Worm (Caenorhabditis elegans) whole organism, L3 larva: ENCODE data around the gene cnc-10.

ENCODE experiments used
- ZK546.5 ChIP-seq: sonication (generic microtip); optimal IDR thresholded peaks from 2 replicates; lab custom pipeline; 2017; ENCODE audit warnings: missing biosample characterization, missing genetic modification characterization
- aly-2 ChIP-seq: fragments of 150-350 bp; optimal IDR thresholded peaks from 2 replicates; lab custom pipeline; 2014; ENCODE audit warnings: missing biosample characterization, missing genetic modification characterization
- ama-1 ChIP-seq: fragments of 150-350 bp; optimal IDR thresholded peaks from 2 replicates; lab custom pipeline; 2018
- ceh-16 ChIP-seq: sonication (generic microtip); optimal IDR thresholded peaks from 2 replicates; lab custom pipeline; 2017; ENCODE audit warnings: missing biosample characterization, missing genetic modification characterization
- ceh-82 ChIP-seq: fragments of 150-350 bp; optimal IDR thresholded peaks from 2 replicates; lab custom pipeline; 2014; ENCODE audit warnings: missing biosample characterization, missing genetic modification characterization
- ceh-9 ChIP-seq: sonication (generic microtip); optimal IDR thresholded peaks from 2 replicates; lab custom pipeline; 2018; ENCODE audit warnings: missing biosample characterization, missing genetic modification characterization
- daf-12 ChIP-seq: fragments of 150-350 bp; optimal IDR thresholded peaks from 2 replicates; lab custom pipeline; 2014; ENCODE audit warnings: missing biosample characterization, missing genetic modification reagents, missing genetic modification characterization
- egl-27 ChIP-seq: sonication (generic microtip); optimal IDR thresholded peaks from 4 replicates; lab custom pipeline; 2017; ENCODE audit warnings: missing biosample characterization, missing genetic modification reagents, missing genetic modification characterization
- egl-5 ChIP-seq: fragments of 150-350 bp; optimal IDR thresholded peaks from 2 replicates; lab custom pipeline; 2017; ENCODE audit warnings: missing biosample characterization, missing genetic modification reagents, missing genetic modification characterization, inconsistent platforms
- elt-1 ChIP-seq: fragments of 150-350 bp; optimal IDR thresholded peaks from 2 replicates; lab custom pipeline; 2014; ENCODE audit warnings: missing biosample characterization, missing genetic modification characterization
- elt-2 ChIP-seq: sonication (generic microtip); optimal IDR thresholded peaks from 2 replicates; lab custom pipeline; 2016; ENCODE audit warnings: missing genetic modification reagents, mild to moderate bottlenecking, missing genetic modification characterization, missing compliant biosample characterization
- elt-3 ChIP-seq, 3 experiments: fragments of 150-350 bp in 1 of 3; sonication (generic microtip) in 2 of 3; optimal IDR thresholded peaks; 2 replicates in 2 of 3; 4 replicates in 1 of 3; lab custom pipeline; 2014 to 2017; ENCODE audit warnings: missing biosample characterization in 3 of 3, missing genetic modification characterization in 3 of 3
- eor-1 ChIP-seq, 2 experiments: fragments of 150-350 bp; optimal IDR thresholded peaks; 2 replicates each; lab custom pipeline; 2014 to 2018; ENCODE audit warnings: missing biosample characterization in 2 of 2, missing genetic modification characterization in 2 of 2
- fkh-10 ChIP-seq: sonication (generic microtip); optimal IDR thresholded peaks from 2 replicates; lab custom pipeline; 2017; ENCODE audit warnings: missing biosample characterization, missing genetic modification reagents, missing genetic modification characterization
- hmg-11 ChIP-seq: sonication (generic microtip); optimal IDR thresholded peaks from 2 replicates; lab custom pipeline; 2016; ENCODE audit warnings: missing genetic modification characterization, missing compliant biosample characterization
- lin-15B ChIP-seq: fragments of 150-350 bp; optimal IDR thresholded peaks from 2 replicates; lab custom pipeline; 2014; ENCODE audit warnings: missing biosample characterization, missing genetic modification characterization
- lin-39 ChIP-seq: fragments of 150-350 bp; optimal IDR thresholded peaks from 2 replicates; lab custom pipeline; 2018; ENCODE audit warnings: missing biosample characterization, missing genetic modification reagents, missing genetic modification characterization
- mdl-1 ChIP-seq: fragments of 150-350 bp; optimal IDR thresholded peaks from 2 replicates; lab custom pipeline; 2014; ENCODE audit warnings: missing biosample characterization, missing genetic modification characterization
- nfya-1 ChIP-seq: sonication (generic microtip); optimal IDR thresholded peaks from 2 replicates; lab custom pipeline; 2017; ENCODE audit warnings: missing genetic modification characterization, mild to moderate bottlenecking, missing compliant biosample characterization, antibody characterized with exemption, moderate library complexity; ENCODE audit not compliant: insufficient read depth
- nhr-11 ChIP-seq: fragments of 150-350 bp; optimal IDR thresholded peaks from 2 replicates; lab custom pipeline; 2014; ENCODE audit warnings: missing biosample characterization, missing genetic modification characterization
- nhr-12 ChIP-seq: fragments of 150-350 bp; optimal IDR thresholded peaks from 2 replicates; lab custom pipeline; 2014; ENCODE audit warnings: missing biosample characterization, missing genetic modification characterization
- nhr-23 ChIP-seq: fragments of 150-350 bp; optimal IDR thresholded peaks from 2 replicates; lab custom pipeline; 2014; ENCODE audit warnings: missing biosample characterization, missing genetic modification reagents, missing genetic modification characterization
- nhr-237 ChIP-seq: fragments of 150-350 bp; optimal IDR thresholded peaks from 2 replicates; lab custom pipeline; 2014; ENCODE audit warnings: missing biosample characterization, missing genetic modification characterization
- nhr-43 ChIP-seq: sonication (generic microtip); optimal IDR thresholded peaks from 2 replicates; lab custom pipeline; 2016; ENCODE audit warnings: mild to moderate bottlenecking, missing genetic modification characterization, missing compliant biosample characterization; ENCODE audit not compliant: poor library complexity, severe bottlenecking
- nhr-67 ChIP-seq: fragments of 150-350 bp; optimal IDR thresholded peaks from 2 replicates; lab custom pipeline; 2014; ENCODE audit warnings: missing biosample characterization, missing genetic modification characterization
- nhr-76 ChIP-seq: fragments of 150-350 bp; sonication (generic microtip); optimal IDR thresholded peaks from 5 replicates; lab custom pipeline; 2014; ENCODE audit warnings: missing biosample characterization, missing genetic modification characterization
- pqm-1 ChIP-seq: fragments of 150-350 bp; optimal IDR thresholded peaks from 2 replicates; lab custom pipeline; 2017; ENCODE audit warnings: missing biosample characterization, missing genetic modification characterization, inconsistent platforms
- sea-2 ChIP-seq: fragments of 150-350 bp; sonication (generic microtip); optimal IDR thresholded peaks from 4 replicates; lab custom pipeline; 2014; ENCODE audit warnings: missing biosample characterization, missing genetic modification reagents, missing genetic modification characterization
- skn-1 ChIP-seq: fragments of 150-350 bp; optimal IDR thresholded peaks from 2 replicates; lab custom pipeline; 2014; ENCODE audit warnings: missing biosample characterization, missing genetic modification characterization
- snpc-4 ChIP-seq: fragments of 150-350 bp; optimal IDR thresholded peaks from 2 replicates; lab custom pipeline; 2014; ENCODE audit warnings: missing biosample characterization, missing genetic modification characterization
- unc-62 ChIP-seq: fragments of 150-350 bp; sonication (generic microtip); optimal IDR thresholded peaks from 4 replicates; lab custom pipeline; 2014; ENCODE audit warnings: missing biosample characterization, missing genetic modification reagents, missing genetic modification characterization
- zag-1 ChIP-seq: fragments of 150-350 bp; optimal IDR thresholded peaks from 2 replicates; lab custom pipeline; 2014; ENCODE audit warnings: missing biosample characterization, missing genetic modification characterization
- ztf-11 ChIP-seq: fragments of 150-350 bp; optimal IDR thresholded peaks from 2 replicates; lab custom pipeline; 2014; ENCODE audit warnings: missing biosample characterization, missing genetic modification characterization
- ztf-4 ChIP-seq: fragments of 150-350 bp; optimal IDR thresholded peaks from 2 replicates; lab custom pipeline; 2014; ENCODE audit warnings: missing biosample characterization, missing genetic modification characterization

cnc-10 gene

DNA sequence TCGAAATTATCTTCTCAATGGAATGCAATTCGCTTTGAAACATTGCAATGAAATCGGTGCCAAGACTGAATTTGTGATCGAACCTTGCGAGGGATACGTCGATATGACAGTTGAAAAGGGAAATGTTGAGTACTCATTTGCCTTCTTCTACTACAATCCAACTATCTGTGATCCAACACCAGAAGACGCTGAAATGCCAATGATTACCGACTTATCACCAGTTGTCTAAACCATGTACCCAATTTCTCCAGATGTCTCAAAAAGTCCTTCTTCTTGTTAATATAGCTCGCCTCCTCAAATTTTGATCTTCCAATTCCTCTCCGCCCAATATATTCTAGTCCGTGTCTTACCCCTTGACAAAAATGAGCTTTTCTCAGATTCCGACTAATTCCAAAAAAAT, 33.1 kb downstream of the cnc-10 start:
- no peak for TF ChIP-seq unc-62

ce11 chrV:11217394-11217793, 34.4 kb downstream of the cnc-10 start, which contains the start of gene cyp-29A2:
Gene cyp-29A2 (plus strand): TSS chrV:11217583.
- no peak for TF ChIP-seq nhr-23 (tag; lab: Kevin White, UChicago)
- peak; percentile 17 for TF ChIP-seq elt-2 (tag; lab: Kevin White, UChicago)
- peak; percentile 18 for TF ChIP-seq pqm-1
- TF ChIP-seq egl-27 (tag; lab: Kevin White, UChicago) = no peak
- TF ChIP-seq, all 47 proteins: peak for 2

- TF ChIP-seq ama-1 (lab: Kevin White, UChicago) (no peak), nhr-237 (tag; lab: Kevin White, UChicago) (no peak), sea-2 (GFP tag; lab: Kevin White, UChicago) (no peak), elt-1 (tag; lab: Kevin White, UChicago) (no peak), ZK546.5 (tag; lab: Kevin White, UChicago) (no peak), skn-1 (tag; lab: Kevin White, UChicago) (no peak), ceh-16 (tag; lab: Kevin White, UChicago) (no peak), egl-5 (tag; lab: Kevin White, UChicago) (no peak), lin-15B (tag; lab: Kevin White, UChicago) (no peak), ceh-9 (tag; lab: Kevin White, UChicago) (no peak), ceh-82 (tag; lab: Kevin White, UChicago) (no peak), nhr-11 (tag; lab: Kevin White, UChicago) (no peak), daf-12 (tag; lab: Kevin White, UChicago) (no peak), snpc-4 (tag; lab: Kevin White, UChicago) (no peak), elt-3 (tag; optimal IDR thresholded peaks at IDR 0.05; lab: Kevin White, UChicago) (no peak), nfya-1 (tag; lab: Kevin White, UChicago) (no peak), ztf-4 (no peak), nhr-76 (tag; lab: Kevin White, UChicago) (no peak)
Observed at ce11 chrV:11220415-11220814, 37.4 kb downstream of the cnc-10 start.

DNA sequence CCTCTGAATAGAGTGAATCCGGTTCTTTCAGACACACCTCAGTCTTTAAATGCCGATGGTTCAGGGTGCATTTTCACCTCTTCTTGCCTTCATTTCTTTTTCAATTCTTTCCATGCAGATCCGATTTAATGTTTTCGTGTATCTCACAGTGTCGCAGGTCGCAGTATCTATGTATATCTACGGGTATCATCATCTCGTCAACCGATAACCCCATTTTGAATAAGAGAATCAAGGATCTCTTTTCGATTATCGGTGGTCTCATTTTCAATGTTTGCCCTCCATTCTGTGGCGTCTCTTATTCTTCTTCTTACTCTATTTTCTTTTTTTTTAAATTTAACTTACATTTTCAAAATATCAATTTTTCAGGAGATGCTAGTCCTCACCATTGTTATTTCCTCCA, 37.9 kb downstream of the cnc-10 start, which contains the start of gene T19B10.2:
T19B10.2 (plus strand) TSS at position 367 of the 400 bp plus-strand sequence.
- no peak for TF ChIP-seq aly-2 (tag; lab: Kevin White, UChicago)
- TF ChIP-seq nhr-11 (tag; lab: Kevin White, UChicago) = no peak
- TF ChIP-seq snpc-4 (tag; lab: Kevin White, UChicago) = no peak
- no peak for TF ChIP-seq unc-62
- no peak for TF ChIP-seq nhr-76 (tag; lab: Kevin White, UChicago)
- TF ChIP-seq nhr-23 (tag; lab: Kevin White, UChicago) = peak; percentile 76

- TF ChIP-seq hmg-11 (tag; lab: Kevin White, UChicago) = no peak
- no peak for TF ChIP-seq lin-39 (tag; lab: Kevin White, UChicago)
- no peak for TF ChIP-seq elt-3 (tag; optimal IDR thresholded peaks at IDR 0.05; lab: Kevin White, UChicago)
- no peak for TF ChIP-seq ztf-11 (tag; lab: Kevin White, UChicago)
- no peak for TF ChIP-seq nfya-1 (tag; lab: Kevin White, UChicago)
- no peak for TF ChIP-seq zag-1 (tag; lab: Kevin White, UChicago)
- no peak for TF ChIP-seq nhr-76 (tag; lab: Kevin White, UChicago)
- TF ChIP-seq mdl-1 (tag; lab: Kevin White, UChicago) = no peak
- no peak for TF ChIP-seq eor-1 (tag; optimal IDR thresholded peaks at IDR 0.05; lab: Kevin White, UChicago)
- TF ChIP-seq sea-2 (GFP tag; lab: Kevin White, UChicago) = no peak
- TF ChIP-seq nhr-67 (tag; lab: Kevin White, UChicago) = no peak
- TF ChIP-seq fkh-10 = no peak
- no peak for TF ChIP-seq daf-12 (tag; lab: Kevin White, UChicago)
- no peak for TF ChIP-seq nhr-43 (tag; lab: Kevin White, UChicago)
- TF ChIP-seq nhr-12 (tag; lab: Kevin White, UChicago) = no peak
- no peak for TF ChIP-seq nhr-11 (tag; lab: Kevin White, UChicago)
- no peak for TF ChIP-seq pqm-1
- TF ChIP-seq ceh-16 (tag; lab: Kevin White, UChicago) = no peak
- no peak for TF ChIP-seq elt-1 (tag; lab: Kevin White, UChicago)
- TF ChIP-seq nhr-237 (tag; lab: Kevin White, UChicago) = no peak
- TF ChIP-seq, all 47 proteins: peak for 0
Observed at ce11 chrV:11223698-11224097, 40.7 kb downstream of the cnc-10 start.
